Fruit fly (Drosophila melanogaster): ENCODE measurements around the gene daed.

The daed gene

DNA sequence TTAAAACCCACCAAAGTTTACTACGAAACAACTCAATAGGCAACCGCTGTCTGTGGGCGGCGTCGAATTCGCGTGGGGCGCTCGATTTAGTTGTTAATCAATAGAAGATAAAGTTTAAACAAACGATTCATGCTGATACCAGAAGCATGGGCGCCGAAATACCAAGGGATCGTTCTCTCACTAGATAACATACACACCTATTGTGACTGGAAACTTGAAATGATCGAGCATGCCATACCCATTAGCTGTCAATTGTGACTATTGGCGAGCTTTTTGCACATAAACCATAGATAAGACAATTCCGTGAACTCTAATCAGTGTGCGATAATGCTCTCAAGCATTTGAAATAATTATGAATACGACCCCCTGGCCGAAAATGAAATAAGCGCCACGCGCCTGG lies 36.7 kb downstream of the daed start (continued):
- TF ChIP-seq fd3F (GFP tag; optimal IDR thresholded peaks at IDR 0.05) (peak; percentile 69), sisA (GFP tag; IDR thresholded peaks at IDR 0.05) (peak; percentile 81), CG1647 (GFP tag; optimal IDR thresholded peaks at IDR 0.05) (peak; percentile 81), zen (tag; optimal IDR thresholded peaks at IDR 0.05) (peak; percentile 38), oc (tag; optimal IDR thresholded peaks at IDR 0.05) (peak; percentile 55), cg (GFP tag; optimal IDR thresholded peaks at IDR 0.05) (no peak), dysf (GFP tag; IDR thresholded peaks at IDR 0.05) (peak; percentile 86), Dll (GFP tag; IDR thresholded peaks at IDR 0.05; ENCODE audit: partially characterized antibody) (no peak), dpn (GFP tag; optimal IDR thresholded peaks at IDR 0.05) (peak; percentile 78 to 85), Antp (GFP tag; optimal IDR thresholded peaks at IDR 0.05) (peak; percentile 90), CG9817 (tag; optimal IDR thresholded peaks at IDR 0.05) (peak; percentile 73), peb (GFP tag; IDR thresholded peaks at IDR 0.05) (peak; percentile 46; the same call in 1 of the 2 replicates), Mad (GFP tag; optimal IDR thresholded peaks at IDR 0.05) (peak; percentile 40), CG4730 (GFP tag; IDR thresholded peaks at IDR 0.05) (peak; percentile 55; the same call in 1 of the 2 replicates), gce (GFP tag; IDR thresholded peaks at IDR 0.05) (no peak), Jarid2 (GFP tag; optimal IDR thresholded peaks at IDR 0.05) (peak; percentile 39), Hr3 (GFP tag; optimal IDR thresholded peaks at IDR 0.05) (peak; percentile 58), CG12659 (GFP tag; optimal IDR thresholded peaks at IDR 0.05) (peak; percentile 70), CG4282 (GFP tag; optimal IDR thresholded peaks at IDR 0.05) (peak; percentile 57), CG10959 (GFP tag; IDR thresholded peaks at IDR 0.05) (no peak; the same call in 1 of the 2 replicates), ham (GFP tag; IDR thresholded peaks at IDR 0.05) (peak; percentile 69; the same call in 1 of the 2 replicates), Ets97D (GFP tag; optimal IDR thresholded peaks at IDR 0.05) (peak; percentile 21), CG18011 (GFP tag; optimal IDR thresholded peaks at IDR 0.05) (peak; percentile 11), CG11398 (GFP tag; optimal IDR thresholded peaks at IDR 0.05) (peak; percentile 58), Deaf1 (tag; optimal IDR thresholded peaks at IDR 0.05) (peak; percentile 16), CG11456 (GFP tag; IDR thresholded peaks at IDR 0.05) (peak; percentile 72; the same call in 2 of the 3 replicates), en (GFP tag; optimal IDR thresholded peaks at IDR 0.05) (peak; percentile 15), CG8478 (optimal IDR thresholded peaks at IDR 0.05) (no peak), CkIIα-i1 (GFP tag; IDR thresholded peaks at IDR 0.05) (no peak), CG2875 (GFP tag; optimal IDR thresholded peaks at IDR 0.05) (peak; percentile 8), NFAT (GFP tag; IDR thresholded peaks at IDR 0.05) (peak; percentile 34; the same call in 1 of the 2 replicates), otp (GFP tag; IDR thresholded peaks at IDR 0.05) (0 out of 3 replicates have a peak, but pooled peaks have one; percentile 53), tin (GFP tag; optimal IDR thresholded peaks at IDR 0.05) (peak; percentile 28), CG10147 (GFP tag; optimal IDR thresholded peaks at IDR 0.05) (peak; percentile 82), Doc3 (GFP tag; IDR thresholded peaks at IDR 0.05; ENCODE audit: partially characterized antibody) (no peak), CG3163 (GFP tag; optimal IDR thresholded peaks at IDR 0.05) (peak; percentile 45), Med (GFP tag) (peak; percentile 96), MTF-1 (GFP tag; optimal IDR thresholded peaks at IDR 0.05; ENCODE audit: borderline replicate concordance) (no peak), CG17359 (tag; optimal IDR thresholded peaks at IDR 0.05) (peak; percentile 80), sc (optimal IDR thresholded peaks at IDR 0.05) (no peak), sc (GFP tag; optimal IDR thresholded peaks at IDR 0.05) (peak; percentile 44), Drgx (GFP tag; IDR thresholded peaks at IDR 0.05) (no peak), psq (GFP tag; optimal IDR thresholded peaks at IDR 0.05) (no peak), CG15011 (GFP tag; optimal IDR thresholded peaks at IDR 0.05) (peak; percentile 29), shn (GFP tag; optimal IDR thresholded peaks at IDR 0.05) (peak; percentile 86), CG2202 (tag; optimal IDR thresholded peaks at IDR 0.05) (no peak), CG18599 (GFP tag; optimal IDR thresholded peaks at IDR 0.05) (peak; percentile 86), MBD-R2 (GFP tag; IDR thresholded peaks at IDR 0.05) (peak; percentile 41; the same call in 1 of the 2 replicates), CG6813 (GFP tag; optimal IDR thresholded peaks at IDR 0.05) (peak; percentile 54), CG10366 (GFP tag; IDR thresholded peaks at IDR 0.05) (peak; percentile 69), CG43689 (GFP tag; IDR thresholded peaks at IDR 0.05) (peak; percentile 15; the same call in 1 of the 2 replicates)
